Worm (Caenorhabditis elegans): Measurements from ENCODE around the gene hst-2.
A peak's percentile ranks its signal among the peaks of the same experiment; 100 is the strongest.

The hst-2 gene

DNA sequence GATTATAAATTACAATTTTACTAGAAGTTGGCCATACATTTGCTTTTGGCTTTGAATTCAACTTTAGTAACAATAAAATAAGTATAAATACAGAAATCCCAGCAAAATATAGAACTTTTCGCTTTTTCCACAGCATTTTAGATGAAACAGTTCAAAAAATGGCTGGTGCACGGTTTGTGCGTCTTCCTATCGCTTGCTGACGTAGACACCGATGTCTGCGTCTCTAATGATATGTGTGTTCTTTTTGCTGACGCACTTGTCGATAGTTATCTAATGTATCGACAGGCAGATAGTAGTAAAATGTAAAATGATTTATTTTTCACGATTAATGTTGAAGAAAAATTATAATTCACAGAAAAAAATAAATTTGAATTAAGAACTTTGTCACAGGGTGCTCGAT, at the start of gene hst-2:
hst-2 (minus strand) TSS at position 203 of the 400 bp plus-strand sequence.
- TF ChIP-seq lin-13 (tag; optimal IDR thresholded peaks at IDR 0.05), result peak; percentile 64
- peak; percentile 14 for TF ChIP-seq blmp-1 (tag; optimal IDR thresholded peaks at IDR 0.05)
- peak; percentile 59 for TF ChIP-seq ceh-39 (tag; optimal IDR thresholded peaks at IDR 0.05)
- TF ChIP-seq elt-3 (tag; optimal IDR thresholded peaks at IDR 0.05), result peak; percentile 2
- no peak for TF ChIP-seq nhr-28 (tag; optimal IDR thresholded peaks at IDR 0.05)
- peak; percentile 10 for TF ChIP-seq mls-2 (tag; optimal IDR thresholded peaks at IDR 0.05)
- peak; percentile 40 for TF ChIP-seq M03D4.4 (tag; optimal IDR thresholded peaks at IDR 0.05)
- no peak for TF ChIP-seq snpc-4 (tag; optimal IDR thresholded peaks at IDR 0.05)
- peak; percentile 2 for TF ChIP-seq unc-120 (tag; optimal IDR thresholded peaks at IDR 0.05; ENCODE audit: poor library complexity, severe bottlenecking)
- no peak for TF ChIP-seq nhr-76 (tag; optimal IDR thresholded peaks at IDR 0.05)
- TF ChIP-seq lsy-2 (tag; optimal IDR thresholded peaks at IDR 0.05), result peak; percentile 20
- TF ChIP-seq elt-1 (tag; optimal IDR thresholded peaks at IDR 0.05; ENCODE audit: borderline replicate concordance, insufficient read depth), result no peak
- no peak for TF ChIP-seq unc-39 (tag; optimal IDR thresholded peaks at IDR 0.05)
- TF ChIP-seq unc-62 (GFP tag; optimal IDR thresholded peaks at IDR 0.05), result peak; percentile 48
- peak; percentile 27 for TF ChIP-seq drap-1 (GFP tag; optimal IDR thresholded peaks at IDR 0.05)
- TF ChIP-seq ceh-43 (GFP tag; optimal IDR thresholded peaks at IDR 0.05), result no peak
- peak; percentile 48 for TF ChIP-seq hlh-1 (tag; optimal IDR thresholded peaks at IDR 0.05)
- peak; percentile 55 for TF ChIP-seq nhr-2 (tag; optimal IDR thresholded peaks at IDR 0.05)
- peak; percentile 43 for TF ChIP-seq nhr-237 (tag; optimal IDR thresholded peaks at IDR 0.05)
- peak; percentile 25 for TF ChIP-seq cnd-1 (tag; optimal IDR thresholded peaks at IDR 0.05)
- TF ChIP-seq pha-4 (tag; optimal IDR thresholded peaks at IDR 0.05), result peak; percentile 59
- peak; percentile 50 for TF ChIP-seq sptf-1 (tag; optimal IDR thresholded peaks at IDR 0.05)
- no peak for TF ChIP-seq zip-8 (tag; optimal IDR thresholded peaks at IDR 0.05)
- TF ChIP-seq ces-1 (GFP tag; optimal IDR thresholded peaks at IDR 0.05), result peak; percentile 52
- peak; percentile 2 for TF ChIP-seq bed-3 (GFP tag; optimal IDR thresholded peaks at IDR 0.05)
- peak; percentile 89 for TF ChIP-seq mep-1 (tag; optimal IDR thresholded peaks at IDR 0.05)

ce11 chrX:11252429-11252828, 45.5 kb upstream of the hst-2 start:
- TF ChIP-seq unc-120 (tag; optimal IDR thresholded peaks at IDR 0.05; ENCODE audit: poor library complexity, severe bottlenecking) (peak; percentile 70), flh-1 (GFP tag; optimal IDR thresholded peaks at IDR 0.05) (peak; percentile 39), ces-1 (GFP tag; optimal IDR thresholded peaks at IDR 0.05) (no peak), ceh-83 (GFP tag; optimal IDR thresholded peaks at IDR 0.05) (peak; percentile 85), zip-8 (tag; optimal IDR thresholded peaks at IDR 0.05) (peak; percentile 32), bed-3 (GFP tag; optimal IDR thresholded peaks at IDR 0.05) (peak; percentile 30), tbx-8 (GFP tag; optimal IDR thresholded peaks at IDR 0.05) (peak; percentile 28), hlh-1 (tag; optimal IDR thresholded peaks at IDR 0.05) (no peak), ceh-43 (GFP tag; optimal IDR thresholded peaks at IDR 0.05) (peak; percentile 57), sem-2 (GFP tag; optimal IDR thresholded peaks at IDR 0.05) (peak; percentile 65), nhr-237 (tag; optimal IDR thresholded peaks at IDR 0.05) (no peak), pha-4 (tag; optimal IDR thresholded peaks at IDR 0.05) (no peak), elt-1 (tag; optimal IDR thresholded peaks at IDR 0.05; ENCODE audit: borderline replicate concordance, insufficient read depth) (no peak), snpc-4 (tag; optimal IDR thresholded peaks at IDR 0.05) (no peak), blmp-1 (tag; optimal IDR thresholded peaks at IDR 0.05) (no peak), drap-1 (GFP tag; optimal IDR thresholded peaks at IDR 0.05) (peak; percentile 61), cnd-1 (tag; optimal IDR thresholded peaks at IDR 0.05) (peak; percentile 62), nhr-28 (tag; optimal IDR thresholded peaks at IDR 0.05) (no peak), ztf-11 (tag; optimal IDR thresholded peaks at IDR 0.05) (no peak), M03D4.4 (tag; optimal IDR thresholded peaks at IDR 0.05) (peak; percentile 69), sptf-1 (tag; optimal IDR thresholded peaks at IDR 0.05) (peak; percentile 73), mep-1 (tag; optimal IDR thresholded peaks at IDR 0.05) (peak; percentile 42), mab-5 (tag; optimal IDR thresholded peaks at IDR 0.05) (no peak), nhr-12 (tag; optimal IDR thresholded peaks at IDR 0.05) (no peak), ceh-39 (tag; optimal IDR thresholded peaks at IDR 0.05) (no peak), lin-32 (GFP tag; optimal IDR thresholded peaks at IDR 0.05) (peak; percentile 53), ham-2 (GFP tag; optimal IDR thresholded peaks at IDR 0.05) (peak; percentile 37), lin-13 (tag; optimal IDR thresholded peaks at IDR 0.05) (no peak), nhr-76 (tag; optimal IDR thresholded peaks at IDR 0.05) (no peak), nhr-2 (tag; optimal IDR thresholded peaks at IDR 0.05) (no peak), lsy-2 (tag; optimal IDR thresholded peaks at IDR 0.05) (no peak), unc-62 (GFP tag; optimal IDR thresholded peaks at IDR 0.05) (no peak), unc-39 (tag; optimal IDR thresholded peaks at IDR 0.05) (no peak), elt-3 (tag; optimal IDR thresholded peaks at IDR 0.05) (no peak), mls-2 (tag; optimal IDR thresholded peaks at IDR 0.05) (peak; percentile 78)

DNA sequence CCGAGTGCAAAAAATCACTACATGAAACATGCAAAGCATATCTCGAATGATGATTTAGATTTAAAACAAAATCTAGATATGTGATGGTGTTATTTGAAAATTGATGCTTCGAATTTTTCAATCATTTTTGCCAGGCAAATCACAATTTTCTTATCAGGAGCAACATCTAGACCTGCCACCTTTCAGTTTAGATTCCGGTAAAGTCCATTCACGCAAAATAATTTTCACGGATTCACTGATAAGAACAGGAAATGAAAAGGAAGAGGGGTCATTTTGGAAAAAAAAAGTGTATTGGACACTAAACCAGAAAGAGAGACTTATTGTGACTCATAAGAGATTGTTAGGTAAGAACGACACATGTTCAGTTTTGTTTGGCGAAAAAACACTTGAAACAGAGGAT, 45.0 kb upstream of the hst-2 start:
- TF ChIP-seq unc-39 (tag; optimal IDR thresholded peaks at IDR 0.05), result no peak
- no peak for TF ChIP-seq bed-3 (GFP tag; optimal IDR thresholded peaks at IDR 0.05)
- TF ChIP-seq nhr-237 (tag; optimal IDR thresholded peaks at IDR 0.05), result no peak
- TF ChIP-seq ztf-11 (tag; optimal IDR thresholded peaks at IDR 0.05), result no peak
- TF ChIP-seq ceh-83 (GFP tag; optimal IDR thresholded peaks at IDR 0.05), result no peak
- TF ChIP-seq blmp-1 (tag; optimal IDR thresholded peaks at IDR 0.05), result no peak
- no peak for TF ChIP-seq snpc-4 (tag; optimal IDR thresholded peaks at IDR 0.05)
- TF ChIP-seq nhr-76 (tag; optimal IDR thresholded peaks at IDR 0.05), result no peak
- no peak for TF ChIP-seq lin-13 (tag; optimal IDR thresholded peaks at IDR 0.05)
- TF ChIP-seq pha-4 (tag; optimal IDR thresholded peaks at IDR 0.05), result no peak
- no peak for TF ChIP-seq tbx-8 (GFP tag; optimal IDR thresholded peaks at IDR 0.05)
- TF ChIP-seq zip-8 (tag; optimal IDR thresholded peaks at IDR 0.05), result no peak
- no peak for TF ChIP-seq elt-3 (tag; optimal IDR thresholded peaks at IDR 0.05)
- no peak for TF ChIP-seq ceh-39 (tag; optimal IDR thresholded peaks at IDR 0.05)
- no peak for TF ChIP-seq unc-62 (GFP tag; optimal IDR thresholded peaks at IDR 0.05)
- TF ChIP-seq sem-2 (GFP tag; optimal IDR thresholded peaks at IDR 0.05), result no peak
- TF ChIP-seq lsy-2 (tag; optimal IDR thresholded peaks at IDR 0.05), result no peak
- TF ChIP-seq drap-1 (GFP tag; optimal IDR thresholded peaks at IDR 0.05), result no peak

All from whole organism, mixed stage, embryonic.